Fruit fly (Drosophila melanogaster) whole organism, embryonic: ENCODE measurements around the gene syd.
A peak's percentile ranks its signal among the peaks of the same experiment; 100 is the strongest.

Source experiments
- Antp ChIP-seq: fragments of 200-800 bp; sonication (Bioruptor generic); optimal IDR thresholded peaks from 3 replicates; lab custom pipeline; 2016; ENCODE audit warnings: missing biosample characterization, missing genetic modification characterization
- B-H1 ChIP-seq: fragments of 200-800 bp; sonication (Bioruptor generic); IDR thresholded peaks from 3 replicates; pipeline ENCODE4 v1.3.6; 2022; ENCODE audit warnings: missing biosample characterization, missing genetic modification characterization
- B-H2 ChIP-seq: fragments of 200-800 bp; sonication (Bioruptor generic); optimal IDR thresholded peaks from 2 replicates; lab custom pipeline; 2018; ENCODE audit warnings: missing biosample characterization, mild to moderate bottlenecking, missing genetic modification characterization
- Bteb2 ChIP-seq: fragments of 200-800 bp; sonication (Bioruptor generic); optimal IDR thresholded peaks from 2 replicates; lab custom pipeline; 2016; ENCODE audit warnings: missing biosample characterization, missing genetic modification characterization
- CG10209 ChIP-seq: fragments of 200-800 bp; sonication (Bioruptor generic); optimal IDR thresholded peaks from 3 replicates; lab custom pipeline; 2017; ENCODE audit warnings: missing biosample characterization, mild to moderate bottlenecking, missing genetic modification characterization, missing genetic modification reagents
- CG10321 ChIP-seq: fragments of 200-800 bp; sonication (Bioruptor generic); IDR thresholded peaks from 2 replicates; pipeline ENCODE4 v1.3.6; 2022; ENCODE audit warnings: missing biosample characterization, missing genetic modification characterization
- CG10366 ChIP-seq: fragments of 200-800 bp; sonication (Bioruptor generic); IDR thresholded peaks from 2 replicates; pipeline ENCODE4 v1.3.6; 2022; ENCODE audit warnings: missing biosample characterization, missing genetic modification characterization
- CG11695 ChIP-seq: fragments of 200-800 bp; sonication (Bioruptor generic); IDR thresholded peaks from 3 replicates; pipeline ENCODE4 v1.3.6; 2022; ENCODE audit warnings: missing biosample characterization, missing genetic modification characterization
- CG12155 ChIP-seq: fragments of 200-800 bp; sonication (Bioruptor generic); optimal IDR thresholded peaks from 3 replicates; lab custom pipeline; 2016; ENCODE audit warnings: missing biosample characterization, missing genetic modification characterization
- CG1233 ChIP-seq: fragments of 200-800 bp; sonication (Bioruptor generic); optimal IDR thresholded peaks from 4 replicates; lab custom pipeline; 2018; ENCODE audit warnings: missing biosample characterization, mild to moderate bottlenecking, missing genetic modification characterization
- CG12744 ChIP-seq: fragments of 200-800 bp; sonication (Bioruptor generic); optimal IDR thresholded peaks from 2 replicates; lab custom pipeline; 2016; ENCODE audit warnings: missing biosample characterization, missing genetic modification characterization
- CG15011 ChIP-seq: fragments of 200-800 bp; sonication (Bioruptor generic); optimal IDR thresholded peaks from 3 replicates; lab custom pipeline; 2018; ENCODE audit warnings: missing biosample characterization, mild to moderate bottlenecking, missing genetic modification characterization
- CG15479 ChIP-seq: fragments of 200-800 bp; sonication (Bioruptor generic); optimal IDR thresholded peaks from 3 replicates; lab custom pipeline; 2019; ENCODE audit warnings: missing biosample characterization, mild to moderate bottlenecking, missing genetic modification characterization, moderate library complexity
- CG2678 ChIP-seq: fragments of 200-800 bp; sonication (Bioruptor generic); optimal IDR thresholded peaks from 3 replicates; lab custom pipeline; 2019; ENCODE audit warnings: missing biosample characterization, mild to moderate bottlenecking, missing genetic modification characterization, moderate library complexity
- CG2712 ChIP-seq: fragments of 200-800 bp; optimal IDR thresholded peaks from 3 replicates; lab custom pipeline; 2019; ENCODE audit warnings: missing biosample characterization, mild to moderate bottlenecking, missing genetic modification characterization, moderate library complexity
- CG31365 ChIP-seq: fragments of 200-800 bp; sonication (Bioruptor generic); optimal IDR thresholded peaks from 2 replicates; lab custom pipeline; 2018; ENCODE audit warnings: missing biosample characterization, mild to moderate bottlenecking, missing genetic modification characterization
- CG3163 ChIP-seq: fragments of 200-800 bp; sonication (Bioruptor generic); optimal IDR thresholded peaks from 3 replicates; lab custom pipeline; 2016; ENCODE audit warnings: missing biosample characterization, missing genetic modification characterization
- CG3995 ChIP-seq: fragments of 200-800 bp; sonication (Bioruptor generic); optimal IDR thresholded peaks from 3 replicates; lab custom pipeline; 2016; ENCODE audit warnings: missing biosample characterization, missing genetic modification characterization
- CG4328 ChIP-seq: fragments of 200-800 bp; sonication (Bioruptor generic); optimal IDR thresholded peaks from 3 replicates; lab custom pipeline; 2017; ENCODE audit warnings: missing biosample characterization, missing genetic modification reagents, missing genetic modification characterization
- CG4707 ChIP-seq: fragments of 200-800 bp; sonication (Bioruptor generic); optimal IDR thresholded peaks from 2 replicates; lab custom pipeline; 2018; ENCODE audit warnings: missing biosample characterization, mild to moderate bottlenecking, missing genetic modification characterization, moderate library complexity
- CG6683 ChIP-seq: fragments of 200-800 bp; sonication (Bioruptor generic); optimal IDR thresholded peaks from 2 replicates; lab custom pipeline; 2017; ENCODE audit warnings: missing biosample characterization, mild to moderate bottlenecking, missing genetic modification characterization, missing genetic modification reagents
- CG7357 ChIP-seq: fragments of 200-800 bp; sonication (Bioruptor generic); IDR thresholded peaks from 3 replicates; pipeline ENCODE4 v1.3.6; 2022; ENCODE audit warnings: missing biosample characterization, missing genetic modification characterization
- CG8478 ChIP-seq: fragments of >200 bp; optimal IDR thresholded peaks from 2 replicates; lab custom pipeline; 2018
- CG9609 ChIP-seq: fragments of 200-800 bp; sonication (Bioruptor generic); optimal IDR thresholded peaks from 3 replicates; lab custom pipeline; 2016; ENCODE audit warnings: missing biosample characterization, missing genetic modification characterization
- CG9797 ChIP-seq: fragments of 200-800 bp; sonication (Bioruptor generic); optimal IDR thresholded peaks from 3 replicates; lab custom pipeline; 2018; ENCODE audit warnings: missing biosample characterization, mild to moderate bottlenecking, missing genetic modification characterization
- HLH3B ChIP-seq: fragments of 200-800 bp; sonication (Bioruptor generic); IDR thresholded peaks from 2 replicates; pipeline ENCODE4 v1.3.6; 2022; ENCODE audit warnings: missing biosample characterization, missing genetic modification characterization
- Poxn ChIP-seq: fragments of 200-800 bp; sonication (Bioruptor generic); IDR thresholded peaks from 2 replicates; pipeline ENCODE4 v1.3.6; 2022; ENCODE audit warnings: missing biosample characterization, missing genetic modification characterization
- Ravus ChIP-seq: fragments of 200-800 bp; sonication (Bioruptor generic); IDR thresholded peaks from 2 replicates; pipeline ENCODE4 v1.3.6; 2022; ENCODE audit warnings: missing biosample characterization, missing genetic modification characterization
- Rfx ChIP-seq: fragments of 200-800 bp; sonication (Bioruptor generic); IDR thresholded peaks from 2 replicates; pipeline ENCODE4 v1.3.6; 2022; ENCODE audit warnings: missing biosample characterization, missing genetic modification characterization
- Sry-δ ChIP-seq: fragments of 200-800 bp; sonication (Bioruptor generic); optimal IDR thresholded peaks from 2 replicates; lab custom pipeline; 2016; ENCODE audit warnings: missing biosample characterization, missing genetic modification characterization
- cato ChIP-seq: fragments of 200-800 bp; sonication (Bioruptor generic); optimal IDR thresholded peaks from 2 replicates; lab custom pipeline; 2016; ENCODE audit warnings: missing biosample characterization, missing genetic modification characterization, borderline replicate concordance
- cwo ChIP-seq: fragments of 200-800 bp; sonication (Bioruptor generic); optimal IDR thresholded peaks from 3 replicates; lab custom pipeline; 2017; ENCODE audit warnings: missing biosample characterization, missing genetic modification characterization, mild to moderate bottlenecking, moderate library complexity, missing genetic modification reagents
- dan ChIP-seq: fragments of 200-800 bp; sonication (Bioruptor generic); IDR thresholded peaks from 2 replicates; pipeline ENCODE4 v1.3.6; 2022; ENCODE audit warnings: missing biosample characterization, missing genetic modification characterization
- danr ChIP-seq: fragments of 200-800 bp; sonication (Bioruptor generic); IDR thresholded peaks from 2 replicates; pipeline ENCODE4 v1.3.6; 2022; ENCODE audit warnings: missing biosample characterization, missing genetic modification characterization
- dati ChIP-seq: fragments of 200-800 bp; sonication (Bioruptor generic); IDR thresholded peaks from 2 replicates; pipeline ENCODE4 v1.3.6; 2022; ENCODE audit warnings: missing biosample characterization, missing genetic modification characterization
- dmrt11E ChIP-seq: fragments of 200-800 bp; sonication (Bioruptor generic); optimal IDR thresholded peaks from 3 replicates; lab custom pipeline; 2018; ENCODE audit warnings: missing biosample characterization, mild to moderate bottlenecking, missing genetic modification characterization, moderate library complexity
- dysf ChIP-seq: fragments of 200-800 bp; sonication (Bioruptor generic); IDR thresholded peaks from 3 replicates; pipeline ENCODE4 v1.3.6; 2022; ENCODE audit warnings: missing biosample characterization, missing genetic modification characterization
- eve ChIP-seq, 2 experiments: fragments of >200 bp; optimal IDR thresholded peaks; 2 replicates each; lab custom pipeline; 2017; ENCODE audit warnings: missing biosample characterization in 2 of 2, missing genetic modification characterization in 2 of 2
- fru ChIP-seq: fragments of >200 bp; optimal IDR thresholded peaks from 2 replicates; lab custom pipeline; 2017
- gsb ChIP-seq: fragments of 200-800 bp; sonication (Bioruptor generic); IDR thresholded peaks from 2 replicates; pipeline ENCODE4 v1.3.6; 2022; ENCODE audit warnings: missing biosample characterization, missing genetic modification characterization
- ind ChIP-seq: fragments of 200-800 bp; sonication (Bioruptor generic); optimal IDR thresholded peaks from 3 replicates; lab custom pipeline; 2016; ENCODE audit warnings: missing biosample characterization, missing genetic modification characterization
- kah ChIP-seq: fragments of 200-800 bp; sonication (Bioruptor generic); optimal IDR thresholded peaks from 2 replicates; lab custom pipeline; 2018; ENCODE audit warnings: missing biosample characterization, mild to moderate bottlenecking, missing genetic modification characterization
- mld ChIP-seq: fragments of 200-800 bp; sonication (Bioruptor generic); IDR thresholded peaks from 3 replicates; pipeline ENCODE4 v1.3.6; 2022; ENCODE audit warnings: missing biosample characterization, missing genetic modification characterization; ENCODE audit not compliant: partially characterized antibody
- phol ChIP-seq: fragments of 200-800 bp; sonication (Bioruptor generic); optimal IDR thresholded peaks from 3 replicates; lab custom pipeline; 2018; ENCODE audit warnings: missing biosample characterization, mild to moderate bottlenecking, missing genetic modification characterization, moderate library complexity
- pita ChIP-seq: fragments of 200-800 bp; sonication (Bioruptor generic); optimal IDR thresholded peaks from 2 replicates; lab custom pipeline; 2017; ENCODE audit warnings: missing biosample characterization, mild to moderate bottlenecking, missing genetic modification characterization
- pros ChIP-seq: fragments of 200-800 bp; sonication (Bioruptor generic); optimal IDR thresholded peaks from 3 replicates; lab custom pipeline; 2019; ENCODE audit warnings: missing biosample characterization, mild to moderate bottlenecking, missing genetic modification characterization, moderate library complexity
- slp2 ChIP-seq: fragments of 200-800 bp; sonication (Bioruptor generic); optimal IDR thresholded peaks from 2 replicates; lab custom pipeline; 2016; ENCODE audit warnings: missing biosample characterization, missing genetic modification characterization
- ssp ChIP-seq: fragments of 200-800 bp; sonication (Bioruptor generic); IDR thresholded peaks from 2 replicates; pipeline ENCODE4 v1.3.6; 2022; ENCODE audit warnings: missing biosample characterization, missing genetic modification characterization
- sug ChIP-seq: fragments of 200-800 bp; optimal IDR thresholded peaks from 2 replicates; lab custom pipeline; 2019; ENCODE audit warnings: missing biosample characterization, mild to moderate bottlenecking, missing genetic modification characterization, moderate library complexity
- tll ChIP-seq, 2 experiments: fragments of 200-800 bp in 1 of 2; fragments of >200 bp in 1 of 2; sonication (Bioruptor generic) in 1 of 2; optimal IDR thresholded peaks; 2 replicates each; lab custom pipeline; 2017 to 2019; ENCODE audit warnings: missing biosample characterization in 2 of 2, missing genetic modification characterization in 2 of 2, mild to moderate bottlenecking in 1 of 2, moderate library complexity in 1 of 2
- twi ChIP-seq: fragments of 200-800 bp; optimal IDR thresholded peaks from 2 replicates; lab custom pipeline; 2019; ENCODE audit warnings: missing biosample characterization, mild to moderate bottlenecking, missing genetic modification characterization, moderate library complexity

Gene syd

dm6 chr3L:7978777-7979649, 43.1 kb upstream of the syd start, which contains the start of gene nmo (continued):
- TF ChIP-seq HLH3B (GFP tag; lab: Robert Waterston, UW) (no peak), Ravus (GFP tag; lab: Robert Waterston, UW) (no peak), CG7357 (GFP tag; lab: Robert Waterston, UW) (no peak), CG2712 (tag; lab: Kevin White, UChicago) (peak; percentile 24), Poxn (GFP tag; lab: Robert Waterston, UW) (no peak), tll (GFP tag; optimal IDR thresholded peaks at IDR 0.05; lab: Kevin White, UChicago) (no peak), Sry-δ (GFP tag; lab: Kevin White, UChicago) (peak; percentile 100), eve (GFP tag; optimal IDR thresholded peaks at IDR 0.05; lab: Kevin White, UChicago) (no peak), ind (GFP tag; lab: Kevin White, UChicago) (no peak), CG10209 (no peak), cwo (GFP tag; lab: Kevin White, UChicago) (peak; percentile 99), CG15479 (GFP tag; lab: Kevin White, UChicago) (no peak), CG9609 (GFP tag; lab: Kevin White, UChicago) (no peak), dmrt11E (tag; lab: Kevin White, UChicago) (no peak), danr (GFP tag; lab: Robert Waterston, UW) (no peak), Rfx (GFP tag; lab: Robert Waterston, UW) (no peak), pros (GFP tag; lab: Kevin White, UChicago) (peak; percentile 47), CG12744 (GFP tag; lab: Kevin White, UChicago) (no peak), B-H1 (no peak), mld (GFP tag; lab: Robert Waterston, UW) (no peak), slp2 (GFP tag; lab: Kevin White, UChicago) (peak; percentile 8), CG12155 (GFP tag; lab: Kevin White, UChicago) (no peak), gsb (no peak), dysf (GFP tag; lab: Robert Waterston, UW) (no peak), CG3163 (GFP tag; lab: Kevin White, UChicago) (no peak), fru (no peak), kah (GFP tag; lab: Kevin White, UChicago) (no peak), CG10321 (no peak), CG1233 (no peak), dan (no peak), CG10366 (no peak), CG4328 (GFP tag; lab: Kevin White, UChicago) (no peak), sug (tag; lab: Kevin White, UChicago) (peak; percentile 72), CG11695 (GFP tag; lab: Robert Waterston, UW) (no peak), dati (GFP tag; lab: Robert Waterston, UW) (no peak), CG2678 (peak; percentile 31), CG8478 (no peak), Bteb2 (no peak), Antp (peak; percentile 5), CG4707 (GFP tag; lab: Kevin White, UChicago) (no peak), CG15011 (no peak), CG9797 (GFP tag; lab: Kevin White, UChicago) (peak; percentile 84), phol (tag; lab: Kevin White, UChicago) (peak; percentile 76), CG31365 (tag; lab: Kevin White, UChicago) (peak; percentile 24), cato (GFP tag; lab: Kevin White, UChicago) (no peak), CG6683 (GFP tag; lab: Kevin White, UChicago) (peak; percentile 31), B-H2 (no peak), twi (tag; lab: Kevin White, UChicago) (no peak), CG3995 (GFP tag; lab: Kevin White, UChicago) (peak; percentile 57), ssp (no peak), pita (GFP tag; lab: Kevin White, UChicago) (no peak)
